Worm (Caenorhabditis elegans): ENCODE measurements around the gene glb-32.
A peak's percentile ranks its signal among the peaks of the same experiment; 100 is the strongest.

glb-32 gene

ce11 chrV:5104934-5105333, 15.6 kb upstream of the glb-32 start, which contains the start of gene srab-2:
Gene srab-2 (minus strand): TSS chrV:5105034.
- no peak for TF ChIP-seq zag-1 (tag; optimal IDR thresholded peaks at IDR 0.05)
- TF ChIP-seq nhr-237 (tag; optimal IDR thresholded peaks at IDR 0.05) = no peak
- no peak for TF ChIP-seq xbp-1 (tag; optimal IDR thresholded peaks at IDR 0.05)
- no peak for TF ChIP-seq lin-14 (GFP tag; optimal IDR thresholded peaks at IDR 0.05)
- TF ChIP-seq nhr-84 (tag; optimal IDR thresholded peaks at IDR 0.05) = no peak
- TF ChIP-seq C04F5.9 (tag; optimal IDR thresholded peaks at IDR 0.05) = no peak
- TF ChIP-seq lin-35 (GFP tag; optimal IDR thresholded peaks at IDR 0.05) = no peak
- no peak for TF ChIP-seq nhr-20 (tag; optimal IDR thresholded peaks at IDR 0.05)
- no peak for TF ChIP-seq unc-62 (GFP tag; optimal IDR thresholded peaks at IDR 0.05)
- TF ChIP-seq ztf-4 (tag; optimal IDR thresholded peaks at IDR 0.05) = no peak
- no peak for TF ChIP-seq rnt-1 (tag; optimal IDR thresholded peaks at IDR 0.05)
- no peak for TF ChIP-seq egl-13 (tag; optimal IDR thresholded peaks at IDR 0.05)
- no peak for TF ChIP-seq efl-1 (optimal IDR thresholded peaks at IDR 0.05)
- no peak for TF ChIP-seq efl-1 (GFP tag; optimal IDR thresholded peaks at IDR 0.05 in 1 of 2)
- no peak for TF ChIP-seq unc-86 (tag; optimal IDR thresholded peaks at IDR 0.05)
- TF ChIP-seq elt-2 (tag; optimal IDR thresholded peaks at IDR 0.05) = no peak
- TF ChIP-seq egl-27 (tag; optimal IDR thresholded peaks at IDR 0.05) = no peak
- no peak for TF ChIP-seq mab-9 (GFP tag; IDR thresholded peaks at IDR 0.05)
- no peak for TF ChIP-seq mef-2 (tag; optimal IDR thresholded peaks at IDR 0.05)
- no peak for TF ChIP-seq pag-3 (tag; optimal IDR thresholded peaks at IDR 0.05; ENCODE audit: borderline replicate concordance, insufficient read depth)
- TF ChIP-seq zip-4 (GFP tag; optimal IDR thresholded peaks at IDR 0.05) = no peak

ce11 chrV:5102017-5102416, 12.7 kb upstream of the glb-32 start, which contains the start of gene srab-1:
Gene srab-1 (minus strand): TSS chrV:5102117.
- TF ChIP-seq pag-3 (tag; optimal IDR thresholded peaks at IDR 0.05; ENCODE audit: borderline replicate concordance, insufficient read depth) (no peak), unc-86 (tag; optimal IDR thresholded peaks at IDR 0.05) (no peak), fkh-10 (GFP tag; optimal IDR thresholded peaks at IDR 0.05) (no peak), efl-1 (optimal IDR thresholded peaks at IDR 0.05) (no peak), efl-1 (GFP tag; optimal IDR thresholded peaks at IDR 0.05 in 1 of 2) (no peak), aha-1 (tag; optimal IDR thresholded peaks at IDR 0.05) (no peak), skn-1 (tag; optimal IDR thresholded peaks at IDR 0.05) (no peak), ama-1 (optimal IDR thresholded peaks at IDR 0.05) (no peak), dpl-1 (GFP tag; optimal IDR thresholded peaks at IDR 0.05) (no peak), isw-1 (GFP tag; IDR thresholded peaks at IDR 0.05) (no peak), C16A3.4 (tag; optimal IDR thresholded peaks at IDR 0.05) (no peak), swsn-7 (tag; optimal IDR thresholded peaks at IDR 0.05) (no peak), C34B4.2 (tag; optimal IDR thresholded peaks at IDR 0.05) (no peak), alr-1 (tag; optimal IDR thresholded peaks at IDR 0.05; ENCODE audit: borderline replicate concordance) (no peak), efl-3 (GFP tag; optimal IDR thresholded peaks at IDR 0.05) (no peak), blmp-1 (tag; optimal IDR thresholded peaks at IDR 0.05) (no peak), ztf-4 (tag; optimal IDR thresholded peaks at IDR 0.05) (no peak), fkh-4 (tag; optimal IDR thresholded peaks at IDR 0.05; ENCODE audit: borderline replicate concordance) (no peak), fkh-8 (tag; optimal IDR thresholded peaks at IDR 0.05) (no peak), zip-4 (GFP tag; optimal IDR thresholded peaks at IDR 0.05) (no peak), nhr-11 (tag; optimal IDR thresholded peaks at IDR 0.05) (no peak)

- TF ChIP-seq efl-1 (optimal IDR thresholded peaks at IDR 0.05) (no peak), efl-1 (GFP tag; optimal IDR thresholded peaks at IDR 0.05 in 1 of 2) (peak in 1 of 2 experiments; percentile 72), aha-1 (tag; optimal IDR thresholded peaks at IDR 0.05) (no peak), ces-1 (GFP tag; optimal IDR thresholded peaks at IDR 0.05) (no peak)
These were observed 9.6 kb upstream of the glb-32 start, which contains the start of gene unc-46 for ce11 chrV:5098925-5099324. Gene unc-46 (minus strand): TSS chrV:5099025.

- TF ChIP-seq fkh-4 (tag; optimal IDR thresholded peaks at IDR 0.05; ENCODE audit: borderline replicate concordance) = no peak
- TF ChIP-seq C16A3.4 (tag; optimal IDR thresholded peaks at IDR 0.05) = no peak
- TF ChIP-seq sup-37 (GFP tag; optimal IDR thresholded peaks at IDR 0.05) = no peak
- TF ChIP-seq tlp-1 (tag; optimal IDR thresholded peaks at IDR 0.05) = no peak
- TF ChIP-seq unc-86 (tag; optimal IDR thresholded peaks at IDR 0.05) = no peak
- no peak for TF ChIP-seq elt-3 (tag; optimal IDR thresholded peaks at IDR 0.05)
These were observed 7.7 kb upstream of the glb-32 start, which contains the start of gene C04F5.2 for ce11 chrV:5097035-5097434. Gene C04F5.2 (minus strand): TSS chrV:5097135.
